Fruit fly (Drosophila melanogaster): ENCODE measurements around the gene CG32986.

Gene CG32986

DNA sequence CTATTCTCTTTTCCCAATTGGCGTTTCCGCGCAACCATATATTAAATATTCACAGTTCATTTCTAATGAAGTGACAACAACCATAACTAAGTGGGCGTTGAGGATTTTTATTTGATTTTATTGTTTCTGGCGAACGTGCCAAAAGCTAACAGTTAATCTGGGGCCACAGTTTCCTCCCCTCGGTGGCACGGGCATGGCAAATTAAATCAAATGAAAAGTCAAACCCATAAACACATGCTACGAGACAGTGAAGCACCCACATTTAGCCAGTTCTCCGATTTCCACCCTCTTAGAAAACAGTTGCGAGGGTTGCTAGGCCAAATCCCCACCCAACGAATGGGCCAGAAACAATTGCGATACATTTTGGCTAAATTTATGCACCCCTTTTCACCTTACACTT, 21.5 kb downstream of the CG32986 start:
- no peak for TF ChIP-seq CG17801 (GFP tag; optimal IDR thresholded peaks at IDR 0.05; ENCODE audit: partially characterized antibody)

DNA sequence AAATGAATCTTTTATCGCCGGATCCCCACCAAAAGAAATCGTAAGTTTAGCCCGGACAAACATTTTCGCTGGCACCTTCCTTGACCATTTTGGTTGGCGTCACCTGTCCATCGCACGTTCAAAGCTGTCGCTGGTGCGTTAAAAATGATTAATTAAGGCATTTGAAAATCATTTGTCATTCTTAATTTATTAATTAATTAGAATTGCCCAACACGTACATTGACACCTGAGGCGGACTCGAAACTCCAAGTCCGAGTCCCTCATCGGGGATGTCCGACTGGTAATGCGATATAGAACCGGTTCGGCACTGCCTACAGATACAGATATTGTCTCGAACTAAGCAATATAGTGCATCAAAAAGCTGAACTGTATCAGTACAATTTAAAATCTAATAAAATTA, 25.6 kb downstream of the CG32986 start:
- no peak for TF ChIP-seq CG17801 (GFP tag; optimal IDR thresholded peaks at IDR 0.05; ENCODE audit: partially characterized antibody)

DNA sequence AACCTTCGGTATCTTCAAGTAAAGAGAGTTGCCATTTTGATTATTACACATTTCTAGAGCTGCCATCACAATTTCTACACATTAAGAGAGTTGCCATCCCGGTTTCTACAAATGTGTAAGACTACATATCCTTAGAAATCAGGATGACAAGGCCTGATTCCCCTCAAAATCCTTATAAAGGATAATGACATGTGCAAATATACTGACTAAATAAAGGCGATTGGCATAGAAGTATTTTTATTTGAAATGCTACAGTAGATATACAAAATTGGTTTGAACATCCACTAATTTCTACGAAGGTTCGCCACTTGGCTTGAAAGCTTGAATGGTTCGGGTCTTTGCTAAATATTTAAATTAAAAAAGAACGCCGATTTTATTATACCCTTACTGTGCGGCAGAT, 26.1 kb downstream of the CG32986 start:
- TF ChIP-seq CG17801 (GFP tag; optimal IDR thresholded peaks at IDR 0.05; ENCODE audit: partially characterized antibody): no peak

DNA sequence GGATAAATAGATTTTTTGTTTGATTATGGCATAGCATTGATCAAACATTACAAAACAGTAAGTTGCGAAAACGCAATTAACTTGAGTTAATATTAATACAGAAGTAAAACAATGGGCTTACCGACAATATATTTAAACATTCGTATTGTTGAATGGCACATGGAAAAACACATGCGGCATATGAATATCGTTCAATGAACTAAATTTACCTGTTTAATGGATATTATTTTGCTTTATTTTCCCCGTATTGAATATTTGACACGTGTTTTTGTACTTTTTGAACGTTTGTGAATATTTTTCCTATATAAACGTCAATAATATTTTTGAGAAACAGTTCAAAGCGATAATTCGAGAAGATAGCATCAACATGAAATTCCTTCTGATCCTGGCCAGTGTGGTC, 28.6 kb downstream of the CG32986 start, which contains the start of gene CG42713:
Gene CG42713 (plus strand): TSS at position 301 of the 400 bp plus-strand sequence.
- no peak for TF ChIP-seq CG17801 (GFP tag; optimal IDR thresholded peaks at IDR 0.05; ENCODE audit: partially characterized antibody)

DNA sequence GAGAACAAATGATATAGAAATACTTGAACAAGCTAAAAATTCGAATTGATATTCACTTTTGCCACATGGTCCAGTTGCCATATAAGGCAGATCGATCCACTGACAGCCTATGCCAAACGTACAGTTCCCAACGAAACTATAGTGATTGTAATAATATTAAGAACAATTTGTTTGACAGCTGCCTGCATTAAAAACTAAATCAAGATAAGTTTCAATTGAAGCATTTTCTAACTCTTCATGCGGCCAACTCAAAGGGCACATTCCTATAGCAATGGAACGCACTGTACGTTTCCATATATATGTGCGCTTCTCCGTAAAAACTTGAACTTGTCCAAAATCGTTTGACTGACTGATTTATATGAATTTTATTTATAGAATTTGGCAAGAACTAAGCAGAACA, 31.6 kb downstream of the CG32986 start:
- no peak for TF ChIP-seq CG17801 (GFP tag; optimal IDR thresholded peaks at IDR 0.05; ENCODE audit: partially characterized antibody)

DNA sequence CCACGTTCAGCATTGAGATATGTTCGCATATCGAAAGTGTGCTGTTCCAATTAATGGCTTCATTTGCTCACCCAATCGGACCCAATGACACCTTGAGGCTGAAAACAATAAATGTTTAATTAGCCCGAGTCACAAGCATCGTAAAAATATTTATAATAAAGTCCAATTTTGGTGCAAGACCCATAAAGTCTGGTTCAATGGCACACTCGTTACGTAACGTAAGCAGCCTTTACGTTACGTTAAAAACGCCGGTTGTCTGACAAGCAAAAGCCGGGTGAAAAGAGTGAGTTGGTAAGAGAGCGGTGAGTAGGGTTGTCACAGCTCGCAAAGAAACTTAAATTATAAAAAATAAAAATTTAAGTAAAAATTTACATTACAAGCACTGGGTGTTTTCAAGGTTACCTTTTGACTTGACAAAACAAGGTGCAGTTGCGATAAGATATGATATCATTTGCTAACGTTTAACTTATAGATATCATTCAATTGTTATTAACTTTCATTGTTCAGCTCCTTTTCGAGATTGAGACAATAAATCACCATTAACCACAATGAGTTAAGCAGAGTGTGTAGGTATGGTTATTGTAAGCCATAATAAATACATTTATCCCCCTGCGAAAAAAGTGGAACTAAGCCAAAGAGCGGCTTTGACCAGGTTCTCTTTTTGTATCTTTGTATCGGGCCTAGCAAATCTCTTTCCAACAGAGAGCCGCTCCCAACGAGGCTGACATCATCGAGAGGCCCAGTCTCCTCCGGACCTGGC, 35.6 kb downstream of the CG32986 start:
- TF ChIP-seq CG17801 (GFP tag; optimal IDR thresholded peaks at IDR 0.05; ENCODE audit: partially characterized antibody): no peak

DNA sequence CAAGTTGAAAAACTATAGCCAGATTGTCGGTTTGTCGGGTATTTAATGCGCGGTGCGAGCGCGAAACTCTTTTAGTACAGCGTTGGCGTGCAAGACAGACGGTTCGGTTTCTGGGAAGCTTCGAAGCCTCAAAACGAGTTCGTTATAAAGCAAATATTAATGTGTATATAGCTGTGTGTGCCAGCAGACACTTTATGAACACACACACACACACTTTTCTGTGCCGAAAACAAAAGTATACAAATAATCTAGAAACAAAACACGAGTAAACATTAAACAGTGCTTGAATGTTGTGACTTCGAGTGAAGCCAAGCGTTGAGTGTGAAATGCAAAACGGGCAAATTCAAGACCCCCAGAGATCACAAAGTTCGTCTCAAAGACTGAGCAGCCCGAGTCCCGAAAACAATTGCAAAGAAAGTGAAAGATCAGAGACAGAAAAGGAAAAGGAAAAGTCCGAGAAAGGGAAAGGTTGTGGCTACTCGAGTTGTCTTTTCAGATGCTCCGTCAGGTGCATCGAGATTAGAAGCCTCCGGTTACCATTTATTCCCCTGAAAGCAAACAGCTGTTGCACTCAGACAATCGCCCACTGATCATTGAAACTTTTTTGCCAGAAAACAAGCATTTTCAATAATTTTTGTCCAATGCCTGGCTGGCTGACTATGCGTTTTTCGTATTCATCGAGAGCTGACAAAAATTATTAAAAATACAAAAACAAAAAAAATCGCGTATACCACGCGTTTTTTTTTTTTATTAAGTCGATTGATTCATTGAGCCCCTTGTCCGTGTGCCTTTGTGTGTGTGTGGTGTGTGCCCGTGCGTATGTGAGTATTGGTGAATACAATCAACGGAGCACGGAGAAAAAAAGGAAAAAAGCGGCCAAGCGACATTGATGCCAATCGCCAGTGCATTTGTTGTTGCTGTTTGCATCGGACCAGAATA, 36.4 kb downstream of the CG32986 start, which contains the start of gene CG34398:
Gene CG34398 (plus strand): TSS at position 73 of the 939 bp plus-strand sequence.
- no peak for TF ChIP-seq CG17801 (GFP tag; optimal IDR thresholded peaks at IDR 0.05; ENCODE audit: partially characterized antibody)

DNA sequence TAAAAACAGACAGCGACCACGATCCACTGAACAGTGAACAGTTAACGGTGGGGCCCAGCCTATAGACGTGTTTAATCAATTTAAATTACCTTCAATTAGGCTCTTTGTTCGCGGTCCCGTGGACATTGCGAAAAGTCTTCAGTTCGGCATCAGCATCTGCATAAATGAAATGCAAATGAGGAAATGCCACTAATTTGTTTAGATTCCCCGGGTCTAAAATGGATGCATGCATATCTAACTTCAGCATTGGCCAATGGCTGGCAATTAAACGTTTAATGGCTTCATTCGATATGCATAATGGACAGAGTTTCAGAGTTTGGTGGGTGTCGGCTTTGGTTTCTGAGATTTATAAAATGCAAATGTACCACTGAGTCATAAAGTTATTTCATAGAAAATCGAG, 39.3 kb downstream of the CG32986 start:
- no peak for TF ChIP-seq CG17801 (GFP tag; optimal IDR thresholded peaks at IDR 0.05; ENCODE audit: partially characterized antibody)

DNA sequence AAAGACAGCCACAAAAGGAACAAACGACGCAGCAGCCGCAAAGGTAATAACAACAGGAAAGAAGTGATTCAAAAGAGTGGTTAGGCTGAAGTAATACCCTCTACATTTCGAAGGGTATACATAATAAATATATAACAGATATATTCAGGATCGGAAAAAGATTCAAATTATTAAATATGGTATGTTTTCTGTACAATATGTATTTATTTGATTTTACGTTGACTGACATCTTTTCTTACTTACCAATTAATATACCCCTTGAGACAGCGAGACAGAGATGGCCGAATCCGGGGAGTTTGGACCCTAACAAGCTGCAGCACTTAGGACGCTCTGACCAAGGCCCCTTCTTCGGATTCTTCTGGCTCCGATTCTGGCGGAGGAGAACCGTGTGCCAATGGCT, 43.7 kb downstream of the CG32986 start:
- no peak for TF ChIP-seq CG17801 (GFP tag; optimal IDR thresholded peaks at IDR 0.05; ENCODE audit: partially characterized antibody)

All from ovary, adult (tissue).